Worm (Caenorhabditis elegans) whole organism, mixed stage, embryonic: ENCODE measurements around the gene F21G4.1.

Experiments
- elt-3 ChIP-seq: fragments of 150-350 bp; optimal IDR thresholded peaks from 2 replicates; lab custom pipeline; 2014; ENCODE audit warnings: missing biosample characterization, missing genetic modification characterization
- nhr-76 ChIP-seq: sonication (generic microtip); optimal IDR thresholded peaks from 2 replicates; lab custom pipeline; 2017; ENCODE audit warnings: missing biosample characterization, missing genetic modification characterization

ce11 chrX:9862916-9863624 is 29.1 kb downstream of the F21G4.1 start, which contains the start of the genes gst-36 and R07B1.5:
- no peak for TF ChIP-seq elt-3 (tag; lab: Kevin White, UChicago)
- no peak for TF ChIP-seq nhr-76 (tag; lab: Kevin White, UChicago)
